Worm (Caenorhabditis elegans) whole organism, L3 larva: Measurements from ENCODE around the gene nst-1.

ENCODE experiments used
- R02D3.7 ChIP-seq: fragments of 150-350 bp; optimal IDR thresholded peaks from 2 replicates; lab custom pipeline; 2014; ENCODE audit warnings: missing biosample characterization, missing genetic modification characterization
- ZK546.5 ChIP-seq: sonication (generic microtip); optimal IDR thresholded peaks from 2 replicates; lab custom pipeline; 2017; ENCODE audit warnings: missing biosample characterization, missing genetic modification characterization
- ceh-16 ChIP-seq: sonication (generic microtip); optimal IDR thresholded peaks from 2 replicates; lab custom pipeline; 2017; ENCODE audit warnings: missing biosample characterization, missing genetic modification characterization
- ceh-82 ChIP-seq: fragments of 150-350 bp; optimal IDR thresholded peaks from 2 replicates; lab custom pipeline; 2014; ENCODE audit warnings: missing biosample characterization, missing genetic modification characterization
- daf-12 ChIP-seq: fragments of 150-350 bp; optimal IDR thresholded peaks from 2 replicates; lab custom pipeline; 2014; ENCODE audit warnings: missing biosample characterization, missing genetic modification reagents, missing genetic modification characterization
- egl-27 ChIP-seq: sonication (generic microtip); optimal IDR thresholded peaks from 4 replicates; lab custom pipeline; 2017; ENCODE audit warnings: missing biosample characterization, missing genetic modification reagents, missing genetic modification characterization
- egl-5 ChIP-seq: fragments of 150-350 bp; optimal IDR thresholded peaks from 2 replicates; lab custom pipeline; 2017; ENCODE audit warnings: missing biosample characterization, missing genetic modification reagents, missing genetic modification characterization, inconsistent platforms
- elt-1 ChIP-seq: fragments of 150-350 bp; optimal IDR thresholded peaks from 2 replicates; lab custom pipeline; 2014; ENCODE audit warnings: missing biosample characterization, missing genetic modification characterization
- elt-2 ChIP-seq: sonication (generic microtip); optimal IDR thresholded peaks from 2 replicates; lab custom pipeline; 2016; ENCODE audit warnings: missing genetic modification reagents, mild to moderate bottlenecking, missing genetic modification characterization, missing compliant biosample characterization
- eor-1 ChIP-seq, 2 experiments: fragments of 150-350 bp; optimal IDR thresholded peaks; 2 replicates each; lab custom pipeline; 2014 to 2018; ENCODE audit warnings: missing biosample characterization in 2 of 2, missing genetic modification characterization in 2 of 2
- fkh-10 ChIP-seq: sonication (generic microtip); optimal IDR thresholded peaks from 2 replicates; lab custom pipeline; 2017; ENCODE audit warnings: missing biosample characterization, missing genetic modification reagents, missing genetic modification characterization
- fos-1 ChIP-seq: fragments of 150-350 bp; optimal IDR thresholded peaks from 2 replicates; lab custom pipeline; 2014; ENCODE audit warnings: missing biosample characterization, missing genetic modification characterization
- jun-1 ChIP-seq: fragments of 150-350 bp; optimal IDR thresholded peaks from 2 replicates; lab custom pipeline; 2014; ENCODE audit warnings: missing biosample characterization, missing genetic modification reagents, missing genetic modification characterization
- lin-15B ChIP-seq: fragments of 150-350 bp; optimal IDR thresholded peaks from 2 replicates; lab custom pipeline; 2014; ENCODE audit warnings: missing biosample characterization, missing genetic modification characterization
- lsy-12 ChIP-seq: sonication (generic microtip); optimal IDR thresholded peaks from 2 replicates; lab custom pipeline; 2016; ENCODE audit warnings: mild to moderate bottlenecking, missing genetic modification characterization, missing compliant biosample characterization
- nfya-1 ChIP-seq: sonication (generic microtip); optimal IDR thresholded peaks from 2 replicates; lab custom pipeline; 2017; ENCODE audit warnings: missing genetic modification characterization, mild to moderate bottlenecking, missing compliant biosample characterization, antibody characterized with exemption, moderate library complexity; ENCODE audit not compliant: insufficient read depth
- nhr-23 ChIP-seq: fragments of 150-350 bp; optimal IDR thresholded peaks from 2 replicates; lab custom pipeline; 2014; ENCODE audit warnings: missing biosample characterization, missing genetic modification reagents, missing genetic modification characterization
- nhr-25 ChIP-seq: sonication (generic microtip); optimal IDR thresholded peaks from 2 replicates; lab custom pipeline; 2017; ENCODE audit warnings: missing biosample characterization, missing genetic modification characterization
- nhr-43 ChIP-seq: sonication (generic microtip); optimal IDR thresholded peaks from 2 replicates; lab custom pipeline; 2016; ENCODE audit warnings: mild to moderate bottlenecking, missing genetic modification characterization, missing compliant biosample characterization; ENCODE audit not compliant: poor library complexity, severe bottlenecking
- nhr-76 ChIP-seq: fragments of 150-350 bp; sonication (generic microtip); optimal IDR thresholded peaks from 5 replicates; lab custom pipeline; 2014; ENCODE audit warnings: missing biosample characterization, missing genetic modification characterization
- pha-4 ChIP-seq: fragments of 150-350 bp; optimal IDR thresholded peaks from 2 replicates; lab custom pipeline; 2014; ENCODE audit warnings: missing biosample characterization, missing genetic modification reagents, missing genetic modification characterization
- pqm-1 ChIP-seq: fragments of 150-350 bp; optimal IDR thresholded peaks from 2 replicates; lab custom pipeline; 2017; ENCODE audit warnings: missing biosample characterization, missing genetic modification characterization, inconsistent platforms
- sea-2 ChIP-seq: fragments of 150-350 bp; sonication (generic microtip); optimal IDR thresholded peaks from 4 replicates; lab custom pipeline; 2014; ENCODE audit warnings: missing biosample characterization, missing genetic modification reagents, missing genetic modification characterization
- skn-1 ChIP-seq: fragments of 150-350 bp; optimal IDR thresholded peaks from 2 replicates; lab custom pipeline; 2014; ENCODE audit warnings: missing biosample characterization, missing genetic modification characterization
- snpc-4 ChIP-seq: fragments of 150-350 bp; optimal IDR thresholded peaks from 2 replicates; lab custom pipeline; 2014; ENCODE audit warnings: missing biosample characterization, missing genetic modification characterization
- unc-62 ChIP-seq: fragments of 150-350 bp; sonication (generic microtip); optimal IDR thresholded peaks from 4 replicates; lab custom pipeline; 2014; ENCODE audit warnings: missing biosample characterization, missing genetic modification reagents, missing genetic modification characterization
- zag-1 ChIP-seq: fragments of 150-350 bp; optimal IDR thresholded peaks from 2 replicates; lab custom pipeline; 2014; ENCODE audit warnings: missing biosample characterization, missing genetic modification characterization
- ztf-11 ChIP-seq: fragments of 150-350 bp; optimal IDR thresholded peaks from 2 replicates; lab custom pipeline; 2014; ENCODE audit warnings: missing biosample characterization, missing genetic modification characterization
- ztf-4 ChIP-seq: fragments of 150-350 bp; optimal IDR thresholded peaks from 2 replicates; lab custom pipeline; 2014; ENCODE audit warnings: missing biosample characterization, missing genetic modification characterization

The nst-1 gene

DNA sequence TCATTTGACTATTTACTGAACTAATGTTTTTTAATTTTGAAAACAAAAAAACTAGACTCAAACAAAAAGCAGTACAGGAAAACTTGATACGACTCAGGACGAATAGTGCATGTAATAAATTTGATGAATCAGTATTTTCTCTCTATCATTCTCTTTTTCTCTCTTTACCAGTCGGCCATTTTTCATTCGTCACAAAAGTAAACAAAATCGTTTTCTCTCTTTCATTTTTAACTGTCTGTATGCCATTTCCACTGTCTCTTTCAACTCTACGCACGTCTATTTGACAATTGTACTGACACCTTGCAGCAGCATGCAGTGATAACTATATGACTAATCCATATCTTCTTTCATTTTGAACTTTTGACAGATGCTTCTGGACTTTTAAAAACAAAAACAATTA lies 34.3 kb downstream of the nst-1 start, which contains the start of the genes F35C11.2 and F35C11.4:
TSS of gene F35C11.2 (minus strand) at position 90 of the 400 bp plus-strand sequence.
TSS of gene F35C11.4 (plus strand) at position 260 of the 400 bp plus-strand sequence.
- TF ChIP-seq pqm-1 = peak; percentile 86
- TF ChIP-seq fos-1 (tag; lab: Kevin White, UChicago) = no peak
- peak; percentile 75 for TF ChIP-seq elt-2 (tag; lab: Kevin White, UChicago)
- TF ChIP-seq jun-1 (tag; lab: Kevin White, UChicago) = peak; percentile 5
- peak; percentile 85 for TF ChIP-seq pha-4 (tag; lab: Kevin White, UChicago)
- no peak for TF ChIP-seq sea-2 (GFP tag; lab: Kevin White, UChicago)
- TF ChIP-seq, all 47 proteins: peak for 4

DNA sequence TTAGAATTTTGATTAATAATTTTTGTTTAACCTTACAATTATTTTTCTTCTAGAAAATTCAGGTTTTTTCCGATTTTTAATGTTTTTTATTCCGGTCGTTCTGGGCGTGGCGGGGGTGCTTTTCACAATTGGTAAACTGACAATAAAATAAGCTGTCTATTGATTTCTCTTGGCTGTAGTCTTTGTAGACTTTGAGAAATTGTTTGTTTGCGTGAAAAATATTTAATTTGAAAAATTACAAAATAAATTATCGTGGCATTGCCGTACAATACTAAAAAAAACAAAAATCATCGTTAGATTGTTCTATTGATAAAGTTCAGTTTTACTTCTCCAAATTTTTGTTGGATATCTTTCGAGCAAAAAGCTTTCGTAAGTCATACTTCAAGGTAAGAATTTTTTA lies 36.5 kb downstream of the nst-1 start, which contains the start of gene F35C11.3:
TSS of gene F35C11.3 (plus strand) at position 301 of the 400 bp plus-strand sequence.
- TF ChIP-seq ztf-11 (tag; lab: Kevin White, UChicago) = no peak
- no peak for TF ChIP-seq ztf-4 (tag; lab: Kevin White, UChicago)
- TF ChIP-seq skn-1 (tag; lab: Kevin White, UChicago) = no peak
- no peak for TF ChIP-seq snpc-4 (tag; lab: Kevin White, UChicago)
- TF ChIP-seq, all 47 proteins: peak for 0

DNA sequence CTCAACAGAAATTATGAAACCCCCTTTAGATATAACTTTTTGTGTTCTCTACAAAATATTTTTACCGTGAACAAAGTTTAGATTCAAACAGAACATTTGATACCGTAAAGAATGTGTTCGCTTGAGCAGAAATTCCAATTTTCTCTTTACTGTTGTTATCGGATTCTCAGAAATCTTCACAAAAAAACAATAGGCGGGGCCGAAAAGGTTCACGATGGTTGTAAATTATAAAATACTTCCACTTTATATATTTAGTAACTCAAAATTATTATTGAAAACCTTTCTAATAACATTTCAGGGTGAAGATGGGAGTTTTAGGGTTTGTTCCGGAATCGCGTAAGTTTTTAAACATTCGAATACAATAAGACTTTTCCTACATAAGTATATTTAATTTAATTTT lies 44.9 kb downstream of the nst-1 start, which contains the start of gene nlp-5:
TSS of gene nlp-5 (plus strand) at position 301 of the 400 bp plus-strand sequence.
- TF ChIP-seq nhr-43 = no peak
- TF ChIP-seq elt-1 (tag; lab: Kevin White, UChicago) = no peak
- no peak for TF ChIP-seq ceh-16 (tag; lab: Kevin White, UChicago)
- no peak for TF ChIP-seq zag-1
- TF ChIP-seq ZK546.5 (tag; lab: Kevin White, UChicago) = no peak
- no peak for TF ChIP-seq lsy-12 (tag; lab: Kevin White, UChicago)
- TF ChIP-seq ceh-82 (tag; lab: Kevin White, UChicago) = no peak
- TF ChIP-seq R02D3.7 (tag; lab: Kevin White, UChicago) = no peak
- no peak for TF ChIP-seq nhr-76 (tag; lab: Kevin White, UChicago)
- TF ChIP-seq ztf-4 (tag; lab: Kevin White, UChicago) = no peak
- TF ChIP-seq egl-27 (tag; lab: Kevin White, UChicago) = no peak
- TF ChIP-seq skn-1 (tag; lab: Kevin White, UChicago) = no peak
- TF ChIP-seq egl-5 (tag; lab: Kevin White, UChicago) = no peak
- no peak for TF ChIP-seq eor-1 (tag; optimal IDR thresholded peaks at IDR 0.05; lab: Kevin White, UChicago)
- TF ChIP-seq nhr-25 = no peak
- no peak for TF ChIP-seq nfya-1 (tag; lab: Kevin White, UChicago)
- no peak for TF ChIP-seq unc-62
- no peak for TF ChIP-seq daf-12 (tag; lab: Kevin White, UChicago)
- no peak for TF ChIP-seq pha-4 (tag; lab: Kevin White, UChicago)
- no peak for TF ChIP-seq lin-15B (tag; lab: Kevin White, UChicago)

DNA sequence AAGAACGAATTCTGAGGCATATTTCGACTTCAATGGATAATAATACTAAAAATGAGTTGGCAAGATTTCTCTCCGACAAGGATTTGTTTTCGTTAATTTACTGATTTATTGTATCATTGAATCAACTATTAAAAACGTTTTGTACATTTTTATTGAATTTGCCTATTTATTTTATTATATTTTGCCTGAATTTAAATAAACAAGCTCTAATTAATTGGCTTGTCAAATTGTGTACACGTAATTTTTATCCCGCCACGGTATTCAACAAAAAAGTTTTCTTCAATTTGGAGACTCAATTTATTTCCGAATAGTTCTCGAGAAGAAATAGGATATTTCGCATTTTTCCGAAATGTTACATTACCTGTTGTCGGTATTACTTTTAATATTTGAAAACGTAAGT lies 50.5 kb downstream of the nst-1 start, which contains the start of gene M110.7:
TSS of gene M110.7 (plus strand) at position 301 of the 400 bp plus-strand sequence.
- no peak for TF ChIP-seq unc-62
- no peak for TF ChIP-seq nhr-76 (tag; lab: Kevin White, UChicago)
- TF ChIP-seq fkh-10 (GFP tag; lab: Kevin White, UChicago) = no peak
- TF ChIP-seq ceh-16 (tag; lab: Kevin White, UChicago) = no peak
- no peak for TF ChIP-seq pqm-1
- TF ChIP-seq nhr-23 (tag; lab: Kevin White, UChicago) = no peak
- no peak for TF ChIP-seq nhr-25
- TF ChIP-seq ZK546.5 (tag; lab: Kevin White, UChicago) = no peak
- TF ChIP-seq, all 47 proteins: peak for 0
